Worm (Caenorhabditis elegans): ENCODE results near the gene B0393.7.

- no peak for TF ChIP-seq pqm-1 (tag; optimal IDR thresholded peaks at IDR 0.05)
- TF ChIP-seq dmd-4 (tag; optimal IDR thresholded peaks at IDR 0.05; ENCODE audit: borderline replicate concordance): no peak
- no peak for TF ChIP-seq fkh-6 (tag; optimal IDR thresholded peaks at IDR 0.05)
Measured at ce11 chrIII:4748109-4748508, 29.8 kb downstream of the B0393.7 start, which contains the start of gene col-89.

All from whole organism, late embryonic.